Worm (Caenorhabditis elegans) whole organism, L3 larva: ENCODE measurements around the gene F56C3.9.

Experiments used
- R02D3.7 ChIP-seq: fragments of 150-350 bp; optimal IDR thresholded peaks from 2 replicates; lab custom pipeline; 2014; ENCODE audit warnings: missing biosample characterization, missing genetic modification characterization
- ZK546.5 ChIP-seq: sonication (generic microtip); optimal IDR thresholded peaks from 2 replicates; lab custom pipeline; 2017; ENCODE audit warnings: missing biosample characterization, missing genetic modification characterization
- aly-2 ChIP-seq: fragments of 150-350 bp; optimal IDR thresholded peaks from 2 replicates; lab custom pipeline; 2014; ENCODE audit warnings: missing biosample characterization, missing genetic modification characterization
- ama-1 ChIP-seq: fragments of 150-350 bp; optimal IDR thresholded peaks from 2 replicates; lab custom pipeline; 2018
- ceh-16 ChIP-seq: sonication (generic microtip); optimal IDR thresholded peaks from 2 replicates; lab custom pipeline; 2017; ENCODE audit warnings: missing biosample characterization, missing genetic modification characterization
- ceh-28 ChIP-seq: fragments of 150-350 bp; optimal IDR thresholded peaks from 2 replicates; lab custom pipeline; 2014; ENCODE audit warnings: missing biosample characterization, missing genetic modification reagents, missing genetic modification characterization
- ceh-82 ChIP-seq: fragments of 150-350 bp; optimal IDR thresholded peaks from 2 replicates; lab custom pipeline; 2014; ENCODE audit warnings: missing biosample characterization, missing genetic modification characterization
- ceh-9 ChIP-seq: sonication (generic microtip); optimal IDR thresholded peaks from 2 replicates; lab custom pipeline; 2018; ENCODE audit warnings: missing biosample characterization, missing genetic modification characterization
- daf-12 ChIP-seq: fragments of 150-350 bp; optimal IDR thresholded peaks from 2 replicates; lab custom pipeline; 2014; ENCODE audit warnings: missing biosample characterization, missing genetic modification reagents, missing genetic modification characterization
- egl-27 ChIP-seq: sonication (generic microtip); optimal IDR thresholded peaks from 4 replicates; lab custom pipeline; 2017; ENCODE audit warnings: missing biosample characterization, missing genetic modification reagents, missing genetic modification characterization
- egl-5 ChIP-seq: fragments of 150-350 bp; optimal IDR thresholded peaks from 2 replicates; lab custom pipeline; 2017; ENCODE audit warnings: missing biosample characterization, missing genetic modification reagents, missing genetic modification characterization, inconsistent platforms
- elt-1 ChIP-seq: fragments of 150-350 bp; optimal IDR thresholded peaks from 2 replicates; lab custom pipeline; 2014; ENCODE audit warnings: missing biosample characterization, missing genetic modification characterization
- elt-2 ChIP-seq: sonication (generic microtip); optimal IDR thresholded peaks from 2 replicates; lab custom pipeline; 2016; ENCODE audit warnings: missing genetic modification reagents, mild to moderate bottlenecking, missing genetic modification characterization, missing compliant biosample characterization
- elt-3 ChIP-seq, 3 experiments: fragments of 150-350 bp in 1 of 3; sonication (generic microtip) in 2 of 3; optimal IDR thresholded peaks; 2 replicates in 2 of 3; 4 replicates in 1 of 3; lab custom pipeline; 2014 to 2017; ENCODE audit warnings: missing biosample characterization in 3 of 3, missing genetic modification characterization in 3 of 3
- eor-1 ChIP-seq, 2 experiments: fragments of 150-350 bp; optimal IDR thresholded peaks; 2 replicates each; lab custom pipeline; 2014 to 2018; ENCODE audit warnings: missing biosample characterization in 2 of 2, missing genetic modification characterization in 2 of 2
- fkh-10 ChIP-seq: sonication (generic microtip); optimal IDR thresholded peaks from 2 replicates; lab custom pipeline; 2017; ENCODE audit warnings: missing biosample characterization, missing genetic modification reagents, missing genetic modification characterization
- fkh-2 ChIP-seq: fragments of 150-350 bp; optimal IDR thresholded peaks from 2 replicates; lab custom pipeline; 2014; ENCODE audit warnings: missing biosample characterization, missing genetic modification reagents, missing genetic modification characterization
- fos-1 ChIP-seq: fragments of 150-350 bp; optimal IDR thresholded peaks from 2 replicates; lab custom pipeline; 2014; ENCODE audit warnings: missing biosample characterization, missing genetic modification characterization
- hmg-11 ChIP-seq: sonication (generic microtip); optimal IDR thresholded peaks from 2 replicates; lab custom pipeline; 2016; ENCODE audit warnings: missing genetic modification characterization, missing compliant biosample characterization
- jun-1 ChIP-seq: fragments of 150-350 bp; optimal IDR thresholded peaks from 2 replicates; lab custom pipeline; 2014; ENCODE audit warnings: missing biosample characterization, missing genetic modification reagents, missing genetic modification characterization
- lin-15B ChIP-seq: fragments of 150-350 bp; optimal IDR thresholded peaks from 2 replicates; lab custom pipeline; 2014; ENCODE audit warnings: missing biosample characterization, missing genetic modification characterization
- lin-39 ChIP-seq: fragments of 150-350 bp; optimal IDR thresholded peaks from 2 replicates; lab custom pipeline; 2018; ENCODE audit warnings: missing biosample characterization, missing genetic modification reagents, missing genetic modification characterization
- lsy-12 ChIP-seq: sonication (generic microtip); optimal IDR thresholded peaks from 2 replicates; lab custom pipeline; 2016; ENCODE audit warnings: mild to moderate bottlenecking, missing genetic modification characterization, missing compliant biosample characterization
- mdl-1 ChIP-seq: fragments of 150-350 bp; optimal IDR thresholded peaks from 2 replicates; lab custom pipeline; 2014; ENCODE audit warnings: missing biosample characterization, missing genetic modification characterization
- mml-1 ChIP-seq: fragments of 150-350 bp; sonication (generic microtip); optimal IDR thresholded peaks from 3 replicates; lab custom pipeline; 2014; ENCODE audit warnings: missing biosample characterization, missing genetic modification characterization
- nfya-1 ChIP-seq: sonication (generic microtip); optimal IDR thresholded peaks from 2 replicates; lab custom pipeline; 2017; ENCODE audit warnings: missing genetic modification characterization, mild to moderate bottlenecking, missing compliant biosample characterization, antibody characterized with exemption, moderate library complexity; ENCODE audit not compliant: insufficient read depth
- nhr-11 ChIP-seq: fragments of 150-350 bp; optimal IDR thresholded peaks from 2 replicates; lab custom pipeline; 2014; ENCODE audit warnings: missing biosample characterization, missing genetic modification characterization
- nhr-12 ChIP-seq: fragments of 150-350 bp; optimal IDR thresholded peaks from 2 replicates; lab custom pipeline; 2014; ENCODE audit warnings: missing biosample characterization, missing genetic modification characterization
- nhr-23 ChIP-seq: fragments of 150-350 bp; optimal IDR thresholded peaks from 2 replicates; lab custom pipeline; 2014; ENCODE audit warnings: missing biosample characterization, missing genetic modification reagents, missing genetic modification characterization
- nhr-237 ChIP-seq: fragments of 150-350 bp; optimal IDR thresholded peaks from 2 replicates; lab custom pipeline; 2014; ENCODE audit warnings: missing biosample characterization, missing genetic modification characterization
- nhr-25 ChIP-seq: sonication (generic microtip); optimal IDR thresholded peaks from 2 replicates; lab custom pipeline; 2017; ENCODE audit warnings: missing biosample characterization, missing genetic modification characterization
- nhr-28 ChIP-seq: fragments of 150-350 bp; optimal IDR thresholded peaks from 2 replicates; lab custom pipeline; 2014; ENCODE audit warnings: missing biosample characterization, missing genetic modification characterization
- nhr-43 ChIP-seq: sonication (generic microtip); optimal IDR thresholded peaks from 2 replicates; lab custom pipeline; 2016; ENCODE audit warnings: mild to moderate bottlenecking, missing genetic modification characterization, missing compliant biosample characterization; ENCODE audit not compliant: poor library complexity, severe bottlenecking
- nhr-67 ChIP-seq: fragments of 150-350 bp; optimal IDR thresholded peaks from 2 replicates; lab custom pipeline; 2014; ENCODE audit warnings: missing biosample characterization, missing genetic modification characterization
- nhr-76 ChIP-seq: fragments of 150-350 bp; sonication (generic microtip); optimal IDR thresholded peaks from 5 replicates; lab custom pipeline; 2014; ENCODE audit warnings: missing biosample characterization, missing genetic modification characterization
- nhr-77 ChIP-seq: fragments of 150-350 bp; optimal IDR thresholded peaks from 2 replicates; lab custom pipeline; 2014; ENCODE audit warnings: missing biosample characterization, missing genetic modification characterization
- pha-4 ChIP-seq: fragments of 150-350 bp; optimal IDR thresholded peaks from 2 replicates; lab custom pipeline; 2014; ENCODE audit warnings: missing biosample characterization, missing genetic modification reagents, missing genetic modification characterization
- pqm-1 ChIP-seq: fragments of 150-350 bp; optimal IDR thresholded peaks from 2 replicates; lab custom pipeline; 2017; ENCODE audit warnings: missing biosample characterization, missing genetic modification characterization, inconsistent platforms
- sea-2 ChIP-seq: fragments of 150-350 bp; sonication (generic microtip); optimal IDR thresholded peaks from 4 replicates; lab custom pipeline; 2014; ENCODE audit warnings: missing biosample characterization, missing genetic modification reagents, missing genetic modification characterization
- skn-1 ChIP-seq: fragments of 150-350 bp; optimal IDR thresholded peaks from 2 replicates; lab custom pipeline; 2014; ENCODE audit warnings: missing biosample characterization, missing genetic modification characterization
- snpc-4 ChIP-seq: fragments of 150-350 bp; optimal IDR thresholded peaks from 2 replicates; lab custom pipeline; 2014; ENCODE audit warnings: missing biosample characterization, missing genetic modification characterization
- tbx-2 ChIP-seq: sonication (generic microtip); optimal IDR thresholded peaks from 2 replicates; lab custom pipeline; 2016; ENCODE audit warnings: mild to moderate bottlenecking, missing genetic modification characterization, missing compliant biosample characterization
- unc-39 ChIP-seq: sonication (generic microtip); optimal IDR thresholded peaks from 4 replicates; lab custom pipeline; 2017; ENCODE audit warnings: missing biosample characterization, missing genetic modification characterization
- unc-62 ChIP-seq: fragments of 150-350 bp; sonication (generic microtip); optimal IDR thresholded peaks from 4 replicates; lab custom pipeline; 2014; ENCODE audit warnings: missing biosample characterization, missing genetic modification reagents, missing genetic modification characterization
- zag-1 ChIP-seq: fragments of 150-350 bp; optimal IDR thresholded peaks from 2 replicates; lab custom pipeline; 2014; ENCODE audit warnings: missing biosample characterization, missing genetic modification characterization
- ztf-11 ChIP-seq: fragments of 150-350 bp; optimal IDR thresholded peaks from 2 replicates; lab custom pipeline; 2014; ENCODE audit warnings: missing biosample characterization, missing genetic modification characterization
- ztf-4 ChIP-seq: fragments of 150-350 bp; optimal IDR thresholded peaks from 2 replicates; lab custom pipeline; 2014; ENCODE audit warnings: missing biosample characterization, missing genetic modification characterization

F56C3.9 gene

ce11 chrX:1394437-1394836, 646 bp upstream of the F56C3.9 start:
- TF ChIP-seq ceh-28 (tag; lab: Kevin White, UChicago) (no peak), elt-2 (tag; lab: Kevin White, UChicago) (peak; percentile 4)

ce11 chrX:1389382-1389983, 4.3 kb downstream of the F56C3.9 start:
- TF ChIP-seq ceh-82 (tag; lab: Kevin White, UChicago) (peak; percentile 93), ceh-16 (tag; lab: Kevin White, UChicago) (no peak), elt-2 (tag; lab: Kevin White, UChicago) (peak; percentile 70), tbx-2 (tag; lab: Kevin White, UChicago) (peak; percentile 97), mml-1 (tag; lab: Kevin White, UChicago) (no peak), ceh-9 (no peak), ztf-11 (tag; lab: Kevin White, UChicago) (peak; percentile 30), nhr-25 (peak; percentile 79), skn-1 (tag; lab: Kevin White, UChicago) (peak; percentile 92), fkh-2 (tag; lab: Kevin White, UChicago) (peak; percentile 31), pha-4 (tag; lab: Kevin White, UChicago) (peak; percentile 66), daf-12 (tag; lab: Kevin White, UChicago) (peak; percentile 1), nhr-23 (tag; lab: Kevin White, UChicago) (peak; percentile 94), ztf-4 (tag; lab: Kevin White, UChicago) (no peak), egl-27 (tag; lab: Kevin White, UChicago) (peak; percentile 71), nhr-12 (tag; lab: Kevin White, UChicago) (no peak), nhr-11 (peak; percentile 88), unc-39 (peak; percentile 11), mdl-1 (tag; lab: Kevin White, UChicago) (peak; percentile 34), lin-15B (tag; lab: Kevin White, UChicago) (peak; percentile 33), nhr-77 (tag; lab: Kevin White, UChicago) (peak; percentile 92), lsy-12 (tag; lab: Kevin White, UChicago) (peak; percentile 81), lin-39 (peak; percentile 12), nhr-43 (tag; lab: Kevin White, UChicago) (peak; percentile 98), pqm-1 (tag; lab: Kevin White, UChicago) (peak; percentile 39), elt-1 (no peak), nhr-76 (tag; lab: Kevin White, UChicago) (peak; percentile 85), zag-1 (tag; lab: Kevin White, UChicago) (no peak), ceh-28 (tag; lab: Kevin White, UChicago) (peak; percentile 96), egl-5 (tag; lab: Kevin White, UChicago) (peak; percentile 46), ZK546.5 (tag; lab: Kevin White, UChicago) (no peak), nhr-67 (tag; lab: Kevin White, UChicago) (no peak), nhr-28 (tag; lab: Kevin White, UChicago) (peak; percentile 70), hmg-11 (tag; lab: Kevin White, UChicago) (peak; percentile 83), nfya-1 (tag; lab: Kevin White, UChicago) (peak; percentile 70), fos-1 (tag; lab: Kevin White, UChicago) (peak; percentile 74), unc-62 (GFP tag; lab: Kevin White, UChicago) (peak; percentile 66), jun-1 (tag; lab: Kevin White, UChicago) (peak; percentile 98), R02D3.7 (tag; lab: Kevin White, UChicago) (peak; percentile 83), eor-1 (tag; optimal IDR thresholded peaks at IDR 0.05; lab: Kevin White, UChicago) (no peak), fkh-10 (peak; percentile 81), snpc-4 (tag; lab: Kevin White, UChicago) (peak; percentile 86), nhr-237 (tag; lab: Kevin White, UChicago) (peak; percentile 52), aly-2 (peak; percentile 57), ama-1 (no peak), sea-2 (GFP tag; lab: Kevin White, UChicago) (no peak), elt-3 (tag; optimal IDR thresholded peaks at IDR 0.05; lab: Kevin White, UChicago) (peak in 1 of 3 experiments; percentile 94)
